Worm (Caenorhabditis elegans) whole organism, early embryonic: ENCODE data around the gene rsu-1.

Source experiments
- ama-1 ChIP-seq: fragments of 150-350 bp; optimal IDR thresholded peaks from 2 replicates; lab custom pipeline; 2014
- pes-1 ChIP-seq: fragments of 200-800 bp; sonication (Bioruptor generic); IDR thresholded peaks from 2 replicates; pipeline ENCODE4 v1.3.6; 2022; ENCODE audit warnings: missing genetic modification reagents, missing genetic modification characterization, missing compliant biosample characterization
- tbx-11 ChIP-seq: fragments of 200-800 bp; sonication (Bioruptor generic); IDR thresholded peaks from 2 replicates; pipeline ENCODE4 v1.3.6; 2022; ENCODE audit warnings: missing genetic modification characterization, missing compliant biosample characterization

ce11 chrIII:3452563-3453210 is 19.1 kb upstream of the rsu-1 start, which contains the start of the genes K01A11.3 and C34C12.12:
- TF ChIP-seq pes-1 (GFP tag; lab: Robert Waterston, UW) (no peak), ama-1 (lab: Kevin White, UChicago) (no peak), tbx-11 (no peak)
